Worm (Caenorhabditis elegans) whole organism, L3 larva: ENCODE measurements around the gene gtap-1.

Experiments used
- ZK546.5 ChIP-seq: sonication (generic microtip); optimal IDR thresholded peaks from 2 replicates; lab custom pipeline; 2017; ENCODE audit warnings: missing biosample characterization, missing genetic modification characterization
- aly-2 ChIP-seq: fragments of 150-350 bp; optimal IDR thresholded peaks from 2 replicates; lab custom pipeline; 2014; ENCODE audit warnings: missing biosample characterization, missing genetic modification characterization
- ceh-28 ChIP-seq: fragments of 150-350 bp; optimal IDR thresholded peaks from 2 replicates; lab custom pipeline; 2014; ENCODE audit warnings: missing biosample characterization, missing genetic modification reagents, missing genetic modification characterization
- ceh-82 ChIP-seq: fragments of 150-350 bp; optimal IDR thresholded peaks from 2 replicates; lab custom pipeline; 2014; ENCODE audit warnings: missing biosample characterization, missing genetic modification characterization
- elt-1 ChIP-seq: fragments of 150-350 bp; optimal IDR thresholded peaks from 2 replicates; lab custom pipeline; 2014; ENCODE audit warnings: missing biosample characterization, missing genetic modification characterization
- elt-3 ChIP-seq, 3 experiments: fragments of 150-350 bp in 1 of 3; sonication (generic microtip) in 2 of 3; optimal IDR thresholded peaks; 2 replicates in 2 of 3; 4 replicates in 1 of 3; lab custom pipeline; 2014 to 2017; ENCODE audit warnings: missing biosample characterization in 3 of 3, missing genetic modification characterization in 3 of 3
- lin-15B ChIP-seq: fragments of 150-350 bp; optimal IDR thresholded peaks from 2 replicates; lab custom pipeline; 2014; ENCODE audit warnings: missing biosample characterization, missing genetic modification characterization
- lsy-12 ChIP-seq: sonication (generic microtip); optimal IDR thresholded peaks from 2 replicates; lab custom pipeline; 2016; ENCODE audit warnings: mild to moderate bottlenecking, missing genetic modification characterization, missing compliant biosample characterization
- nhr-237 ChIP-seq: fragments of 150-350 bp; optimal IDR thresholded peaks from 2 replicates; lab custom pipeline; 2014; ENCODE audit warnings: missing biosample characterization, missing genetic modification characterization
- nhr-25 ChIP-seq: sonication (generic microtip); optimal IDR thresholded peaks from 2 replicates; lab custom pipeline; 2017; ENCODE audit warnings: missing biosample characterization, missing genetic modification characterization
- nhr-28 ChIP-seq: fragments of 150-350 bp; optimal IDR thresholded peaks from 2 replicates; lab custom pipeline; 2014; ENCODE audit warnings: missing biosample characterization, missing genetic modification characterization
- snpc-4 ChIP-seq: fragments of 150-350 bp; optimal IDR thresholded peaks from 2 replicates; lab custom pipeline; 2014; ENCODE audit warnings: missing biosample characterization, missing genetic modification characterization
- zag-1 ChIP-seq: fragments of 150-350 bp; optimal IDR thresholded peaks from 2 replicates; lab custom pipeline; 2014; ENCODE audit warnings: missing biosample characterization, missing genetic modification characterization

- TF ChIP-seq ceh-28 (tag; lab: Kevin White, UChicago): no peak
- TF ChIP-seq nhr-28 (tag; lab: Kevin White, UChicago): no peak
- TF ChIP-seq elt-1 (tag; lab: Kevin White, UChicago): no peak
- no peak for TF ChIP-seq lin-15B (tag; lab: Kevin White, UChicago)
- TF ChIP-seq aly-2 (tag; lab: Kevin White, UChicago): no peak
- TF ChIP-seq elt-3 (tag; optimal IDR thresholded peaks at IDR 0.05; lab: Kevin White, UChicago): no peak
- no peak for TF ChIP-seq zag-1 (tag; lab: Kevin White, UChicago)
- no peak for TF ChIP-seq ceh-82
- no peak for TF ChIP-seq ZK546.5 (tag; lab: Kevin White, UChicago)
- no peak for TF ChIP-seq nhr-237 (tag; lab: Kevin White, UChicago)
- TF ChIP-seq snpc-4 (tag; lab: Kevin White, UChicago): no peak
- no peak for TF ChIP-seq nhr-25 (tag; lab: Kevin White, UChicago)
- TF ChIP-seq lsy-12 (tag; lab: Kevin White, UChicago): no peak
Measured at ce11 chrII:5788815-5789214, 44.2 kb downstream of the gtap-1 start, which contains the start of gene K05F1.13.
